2 fruit fly cellular contexts compared by ENCODE assay signal in the genomic region with DNA sequence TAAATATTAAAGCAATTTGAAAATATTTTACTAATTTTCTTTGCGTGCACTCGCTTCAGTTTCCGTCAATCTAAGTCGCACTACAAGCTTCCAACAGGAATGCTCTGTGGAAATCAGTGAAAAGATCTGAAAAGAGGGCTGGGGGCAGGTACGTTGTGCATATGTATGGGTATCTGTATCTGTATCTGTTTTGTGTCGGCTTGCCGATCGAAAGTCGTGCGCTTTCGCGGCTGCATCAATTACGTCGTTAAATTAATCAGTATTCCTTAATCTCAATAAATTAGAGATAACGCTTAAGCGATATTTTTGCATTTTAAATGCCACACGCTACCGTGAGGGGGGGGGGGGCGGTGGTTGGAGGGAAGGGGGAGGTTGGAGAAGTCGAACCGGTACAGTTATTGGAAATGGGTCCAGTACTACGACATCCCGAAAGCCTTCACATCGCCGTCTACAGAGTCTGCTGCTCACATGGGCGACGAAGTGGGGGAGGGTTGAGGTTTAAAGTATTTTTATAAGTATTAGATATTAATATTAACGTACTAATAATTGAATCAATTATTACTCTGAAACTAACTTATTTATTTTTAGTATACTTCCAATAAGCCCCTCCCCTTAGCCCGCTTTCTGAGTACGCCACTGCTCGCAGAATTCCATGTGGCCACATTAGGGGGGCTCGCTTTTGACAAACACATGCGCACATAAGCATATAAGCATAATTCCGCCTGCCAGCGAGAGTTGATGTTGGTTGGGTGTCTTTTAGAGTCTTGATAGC.
TF ChIP-seq lines count a peak whose summit lies in the region.

No protein-coding gene starts in this region.

TF ChIP-seq in whole organism, embryonic, 481 proteins besides CTCF, POLR2A, EP300 and RAD21 (continued from another document and continues in another):
- TF ChIP-seq Jarid2 (GFP tag; optimal IDR thresholded peaks at IDR 0.05; lab: Kevin White, UChicago), result peak; percentile 87
- TF ChIP-seq Xrp1 (GFP tag; IDR thresholded peaks at IDR 0.05; lab: Robert Waterston, UW), result peak; percentile 98
- TF ChIP-seq CG2129 (GFP tag; IDR thresholded peaks at IDR 0.05; lab: Robert Waterston, UW; ENCODE audit: partially characterized antibody), result no peak
- TF ChIP-seq CG10366 (GFP tag; IDR thresholded peaks at IDR 0.05; lab: Robert Waterston, UW), result peak; percentile 98
- peak; percentile 97 for TF ChIP-seq stc (GFP tag; IDR thresholded peaks at IDR 0.05; lab: Robert Waterston, UW)
- TF ChIP-seq CG10321 (GFP tag; IDR thresholded peaks at IDR 0.05; lab: Robert Waterston, UW), result peak; percentile 82
- no peak for TF ChIP-seq fd102C (GFP tag; optimal IDR thresholded peaks at IDR 0.05; lab: Kevin White, UChicago)
- TF ChIP-seq kay (GFP tag; optimal IDR thresholded peaks at IDR 0.05; lab: Kevin White, UChicago), result peak; percentile 91
- no peak for TF ChIP-seq HLHmδ (GFP tag; optimal IDR thresholded peaks at IDR 0.05; lab: Kevin White, UChicago)
- TF ChIP-seq Elba2 (GFP tag; optimal IDR thresholded peaks at IDR 0.05; lab: Kevin White, UChicago), result no peak
- TF ChIP-seq CG5245 (GFP tag; optimal IDR thresholded peaks at IDR 0.05; lab: Kevin White, UChicago), result peak; percentile 94
- no peak for TF ChIP-seq knrl (GFP tag; IDR thresholded peaks at IDR 0.05; lab: Robert Waterston, UW; ENCODE audit: partially characterized antibody)
- peak; percentile 98 for TF ChIP-seq oc (tag; optimal IDR thresholded peaks at IDR 0.05; lab: Kevin White, UChicago)
- TF ChIP-seq Hand (GFP tag; optimal IDR thresholded peaks at IDR 0.05; lab: Kevin White, UChicago), result peak; percentile 96
- peak; percentile 76 for TF ChIP-seq emc (GFP tag; optimal IDR thresholded peaks at IDR 0.05; lab: Kevin White, UChicago)
- peak; percentile 74 for TF ChIP-seq CG8290 (GFP tag; optimal IDR thresholded peaks at IDR 0.05; lab: Kevin White, UChicago)
- peak in 1 of 2 experiments; percentile 97 for TF ChIP-seq CG8290 (tag; optimal IDR thresholded peaks at IDR 0.05; lab: Kevin White, UChicago)
- TF ChIP-seq Spps (tag; optimal IDR thresholded peaks at IDR 0.05; lab: Kevin White, UChicago), result peak; percentile 55
- TF ChIP-seq lov (optimal IDR thresholded peaks at IDR 0.05; lab: Kevin White, UChicago), result no peak
- TF ChIP-seq lov (GFP tag; IDR thresholded peaks at IDR 0.05; lab: Robert Waterston, UW), result peak; percentile 91
- peak; percentile 89 for TF ChIP-seq zen (tag; optimal IDR thresholded peaks at IDR 0.05; lab: Kevin White, UChicago)
- peak; percentile 45 for TF ChIP-seq NC2β (GFP tag; optimal IDR thresholded peaks at IDR 0.05; lab: Kevin White, UChicago)
- peak; percentile 92 for TF ChIP-seq CG13123 (GFP tag; optimal IDR thresholded peaks at IDR 0.05; lab: Kevin White, UChicago)
- TF ChIP-seq CG6854 (GFP tag; optimal IDR thresholded peaks at IDR 0.05; lab: Kevin White, UChicago), result peak; percentile 96
- TF ChIP-seq YL-1 (GFP tag; optimal IDR thresholded peaks at IDR 0.05; lab: Kevin White, UChicago), result peak; percentile 85
- TF ChIP-seq Dfd (GFP tag; optimal IDR thresholded peaks at IDR 0.05; lab: Kevin White, UChicago), result no peak
- TF ChIP-seq CG7745 (tag; optimal IDR thresholded peaks at IDR 0.05; lab: Kevin White, UChicago), result no peak
- TF ChIP-seq Mad (GFP tag; optimal IDR thresholded peaks at IDR 0.05; lab: Kevin White, UChicago), result peak; percentile 90
- TF ChIP-seq CG16779 (GFP tag; IDR thresholded peaks at IDR 0.05; lab: Robert Waterston, UW), result peak; percentile 97
- peak; percentile 97 for TF ChIP-seq CG14050 (GFP tag; IDR thresholded peaks at IDR 0.05; lab: Robert Waterston, UW)
- peak; percentile 95 for TF ChIP-seq croc (GFP tag; conservative IDR thresholded peaks at IDR 0.05; lab: Robert Waterston, UW)
- peak; percentile 90 for TF ChIP-seq CG31365 (tag; optimal IDR thresholded peaks at IDR 0.05; lab: Kevin White, UChicago)
- peak; percentile 97 for TF ChIP-seq Ets65A (GFP tag; lab: Kevin White, UChicago)
- TF ChIP-seq CG11695 (GFP tag; IDR thresholded peaks at IDR 0.05; lab: Robert Waterston, UW), result peak; percentile 97
- peak; percentile 99 for TF ChIP-seq lab (GFP tag; optimal IDR thresholded peaks at IDR 0.05; lab: Kevin White, UChicago)
- no peak for TF ChIP-seq en (GFP tag; optimal IDR thresholded peaks at IDR 0.05; lab: Kevin White, UChicago)
- TF ChIP-seq amos (GFP tag; IDR thresholded peaks at IDR 0.05; lab: Robert Waterston, UW; ENCODE audit: partially characterized antibody), result no peak
- peak; percentile 94 for TF ChIP-seq sim (GFP tag; IDR thresholded peaks at IDR 0.05; lab: Robert Waterston, UW)
- peak; percentile 97 for TF ChIP-seq CG11093 (GFP tag; IDR thresholded peaks at IDR 0.05; lab: Robert Waterston, UW)
- TF ChIP-seq Ada2b (GFP tag; IDR thresholded peaks at IDR 0.05; lab: Robert Waterston, UW), result peak; percentile 98
- peak; percentile 56 for TF ChIP-seq CG33213 (GFP tag; optimal IDR thresholded peaks at IDR 0.05; lab: Kevin White, UChicago)
- TF ChIP-seq Hmx (GFP tag; optimal IDR thresholded peaks at IDR 0.05; lab: Kevin White, UChicago), result peak; percentile 61
- TF ChIP-seq tin (GFP tag; optimal IDR thresholded peaks at IDR 0.05; lab: Kevin White, UChicago), result peak; percentile 96
- TF ChIP-seq Atf-2 (GFP tag; optimal IDR thresholded peaks at IDR 0.05; lab: Kevin White, UChicago), result peak; percentile 58
- TF ChIP-seq Neu2 (GFP tag; optimal IDR thresholded peaks at IDR 0.05; lab: Kevin White, UChicago; ENCODE audit: borderline replicate concordance), result no peak
- TF ChIP-seq tna (GFP tag; IDR thresholded peaks at IDR 0.05; lab: Robert Waterston, UW; ENCODE audit: partially characterized antibody), result 0 out of 2 replicates have a peak, but pooled peaks have one; percentile 16
- no peak for TF ChIP-seq tll (GFP tag; optimal IDR thresholded peaks at IDR 0.05; lab: Kevin White, UChicago)
- peak; percentile 75 for TF ChIP-seq Nf-YC (tag; optimal IDR thresholded peaks at IDR 0.05; lab: Kevin White, UChicago)
- TF ChIP-seq Doc3 (GFP tag; IDR thresholded peaks at IDR 0.05; lab: Robert Waterston, UW; ENCODE audit: partially characterized antibody), result no peak
- TF ChIP-seq Hr78 (GFP tag; optimal IDR thresholded peaks at IDR 0.05; lab: Kevin White, UChicago), result peak in 1 of 2 experiments; percentile 63
- TF ChIP-seq CG9876 (GFP tag; optimal IDR thresholded peaks at IDR 0.05; lab: Kevin White, UChicago), result peak; percentile 61
- TF ChIP-seq CG3995 (GFP tag; optimal IDR thresholded peaks at IDR 0.05; lab: Kevin White, UChicago), result peak; percentile 81
- no peak for TF ChIP-seq stwl (tag; optimal IDR thresholded peaks at IDR 0.05; lab: Kevin White, UChicago)
- TF ChIP-seq CG4424 (GFP tag; optimal IDR thresholded peaks at IDR 0.05; lab: Kevin White, UChicago), result peak; percentile 95
- TF ChIP-seq H2.0 (GFP tag; IDR thresholded peaks at IDR 0.05; lab: Robert Waterston, UW), result peak; percentile 98
- peak; percentile 91 for TF ChIP-seq org-1 (GFP tag; optimal IDR thresholded peaks at IDR 0.05; lab: Kevin White, UChicago)
- TF ChIP-seq CG4282 (GFP tag; optimal IDR thresholded peaks at IDR 0.05; lab: Kevin White, UChicago), result peak; percentile 45
- peak; percentile 97 for TF ChIP-seq Oli (tag; optimal IDR thresholded peaks at IDR 0.05; lab: Kevin White, UChicago)
- peak; percentile 98 for TF ChIP-seq CG12391 (tag; optimal IDR thresholded peaks at IDR 0.05; lab: Kevin White, UChicago)
- peak; percentile 93 for TF ChIP-seq Six4 (GFP tag; optimal IDR thresholded peaks at IDR 0.05; lab: Kevin White, UChicago)

TF ChIP-seq in whole organism, prepupa, 60 proteins besides CTCF, POLR2A, EP300 and RAD21 (continued from another document):
- TF ChIP-seq Lpt (GFP tag; optimal IDR thresholded peaks at IDR 0.05; lab: Kevin White, UChicago), result peak; percentile 91
- TF ChIP-seq CG11294 (GFP tag; IDR thresholded peaks at IDR 0.05; lab: Robert Waterston, UW), result peak; percentile 92
- peak; percentile 88 to 90 for TF ChIP-seq ss (GFP tag; optimal IDR thresholded peaks at IDR 0.05; lab: Kevin White, UChicago)
- peak; percentile 95 for TF ChIP-seq CG4318 (GFP tag; optimal IDR thresholded peaks at IDR 0.05; lab: Kevin White, UChicago)
- TF ChIP-seq CG16779 (tag; optimal IDR thresholded peaks at IDR 0.05; lab: Kevin White, UChicago), result peak; percentile 89
- TF ChIP-seq CG7368 (GFP tag; optimal IDR thresholded peaks at IDR 0.05; lab: Kevin White, UChicago), result peak; percentile 86
- TF ChIP-seq CG1621 (tag; optimal IDR thresholded peaks at IDR 0.05; lab: Kevin White, UChicago), result peak; percentile 90
- peak; percentile 90 for TF ChIP-seq CG8319 (GFP tag; optimal IDR thresholded peaks at IDR 0.05; lab: Kevin White, UChicago)
- TF ChIP-seq CG6276 (GFP tag; optimal IDR thresholded peaks at IDR 0.05; lab: Kevin White, UChicago), result peak; percentile 95
- TF ChIP-seq Blimp-1 (GFP tag; optimal IDR thresholded peaks at IDR 0.05; lab: Kevin White, UChicago), result peak; percentile 78
- TF ChIP-seq CG8119 (GFP tag; IDR thresholded peaks at IDR 0.05; lab: Robert Waterston, UW), result peak; percentile 96
- peak; percentile 91 for TF ChIP-seq CG11902 (GFP tag; optimal IDR thresholded peaks at IDR 0.05; lab: Kevin White, UChicago)
- TF ChIP-seq Hr39 (GFP tag; optimal IDR thresholded peaks at IDR 0.05; lab: Kevin White, UChicago), result peak; percentile 74
